Worm (Caenorhabditis elegans): ENCODE measurements around the gene Y54G2A.16.
A peak's percentile ranks its signal among the peaks of the same experiment; 100 is the strongest.

The Y54G2A.16 gene

DNA sequence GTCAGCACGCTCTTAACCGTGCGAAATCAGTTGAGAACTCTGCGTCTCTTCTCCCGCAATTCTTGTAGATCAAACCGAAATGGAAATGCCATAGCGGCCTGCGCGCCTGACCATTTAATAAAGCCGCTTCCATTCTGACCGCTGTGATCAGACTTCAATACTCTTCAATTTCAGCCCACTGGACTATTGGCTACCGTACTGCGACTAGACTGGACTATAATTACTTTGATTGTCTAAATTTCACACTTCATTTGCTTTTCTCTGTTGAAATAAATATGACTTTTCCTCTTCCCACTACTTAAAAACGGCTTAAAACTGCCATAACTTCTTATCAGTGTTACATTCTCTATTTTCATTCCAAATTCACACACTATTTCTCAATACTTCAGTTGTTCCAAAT lies 26.3 kb downstream of the Y54G2A.16 start, which contains the start of gene Y54G2A.7:
Gene Y54G2A.7 (plus strand): TSS at position 301 of the 400 bp plus-strand sequence.
- TF ChIP-seq nhr-237 (tag; optimal IDR thresholded peaks at IDR 0.05) (no peak), ztf-11 (tag; optimal IDR thresholded peaks at IDR 0.05) (no peak), nhr-28 (tag; optimal IDR thresholded peaks at IDR 0.05) (no peak), zip-8 (tag; optimal IDR thresholded peaks at IDR 0.05) (no peak), ces-1 (GFP tag; optimal IDR thresholded peaks at IDR 0.05) (no peak), ceh-43 (GFP tag; optimal IDR thresholded peaks at IDR 0.05) (no peak), cnd-1 (tag; optimal IDR thresholded peaks at IDR 0.05) (no peak), mep-1 (tag; optimal IDR thresholded peaks at IDR 0.05) (no peak), ceh-83 (GFP tag; optimal IDR thresholded peaks at IDR 0.05) (no peak), nhr-76 (tag; optimal IDR thresholded peaks at IDR 0.05) (no peak), sptf-1 (tag; optimal IDR thresholded peaks at IDR 0.05) (no peak), pha-4 (tag; optimal IDR thresholded peaks at IDR 0.05) (no peak), unc-39 (tag; optimal IDR thresholded peaks at IDR 0.05) (no peak), nhr-2 (tag; optimal IDR thresholded peaks at IDR 0.05) (no peak)

ce11 chrIV:2835364-2835763 lies 29.3 kb downstream of the Y54G2A.16 start, which contains the start of gene clec-82:
clec-82 (plus strand) TSS chrIV:2835664.
- TF ChIP-seq bed-3 (GFP tag; optimal IDR thresholded peaks at IDR 0.05) (no peak), nhr-237 (tag; optimal IDR thresholded peaks at IDR 0.05) (no peak), ceh-43 (GFP tag; optimal IDR thresholded peaks at IDR 0.05) (no peak), nhr-28 (tag; optimal IDR thresholded peaks at IDR 0.05) (no peak), ceh-83 (GFP tag; optimal IDR thresholded peaks at IDR 0.05) (no peak), lin-32 (GFP tag; optimal IDR thresholded peaks at IDR 0.05) (no peak), mab-5 (tag; optimal IDR thresholded peaks at IDR 0.05) (no peak), drap-1 (GFP tag; optimal IDR thresholded peaks at IDR 0.05) (no peak)

DNA sequence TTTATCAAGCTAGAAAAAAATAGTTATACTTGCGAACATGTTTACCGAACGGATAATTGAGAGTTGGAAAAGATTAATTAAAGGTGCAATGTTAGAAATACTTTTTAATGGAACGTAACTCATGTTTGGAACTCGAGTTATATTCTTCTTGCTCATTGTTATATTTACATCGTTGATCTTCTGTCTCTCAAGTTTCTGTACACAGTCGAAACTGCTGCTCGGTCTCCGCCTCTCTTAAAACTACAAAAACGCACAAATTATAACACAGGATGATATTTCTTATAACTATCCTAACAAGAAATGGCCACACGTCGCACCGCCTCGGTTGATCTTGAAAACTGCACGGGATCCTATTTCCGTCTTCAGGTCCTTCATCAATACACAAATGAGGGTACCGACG lies 30.1 kb downstream of the Y54G2A.16 start, which contains the start of gene pudl-2:
Gene pudl-2 (plus strand): TSS at position 301 of the 400 bp plus-strand sequence.
- no peak for TF ChIP-seq ham-2 (GFP tag; optimal IDR thresholded peaks at IDR 0.05)
- no peak for TF ChIP-seq ceh-83 (GFP tag; optimal IDR thresholded peaks at IDR 0.05)
- no peak for TF ChIP-seq cnd-1 (tag; optimal IDR thresholded peaks at IDR 0.05)
- TF ChIP-seq mls-2 (tag; optimal IDR thresholded peaks at IDR 0.05) = no peak
- TF ChIP-seq drap-1 (GFP tag; optimal IDR thresholded peaks at IDR 0.05) = no peak
- TF ChIP-seq elt-3 (tag; optimal IDR thresholded peaks at IDR 0.05) = no peak
- TF ChIP-seq snpc-4 (tag; optimal IDR thresholded peaks at IDR 0.05) = no peak

DNA sequence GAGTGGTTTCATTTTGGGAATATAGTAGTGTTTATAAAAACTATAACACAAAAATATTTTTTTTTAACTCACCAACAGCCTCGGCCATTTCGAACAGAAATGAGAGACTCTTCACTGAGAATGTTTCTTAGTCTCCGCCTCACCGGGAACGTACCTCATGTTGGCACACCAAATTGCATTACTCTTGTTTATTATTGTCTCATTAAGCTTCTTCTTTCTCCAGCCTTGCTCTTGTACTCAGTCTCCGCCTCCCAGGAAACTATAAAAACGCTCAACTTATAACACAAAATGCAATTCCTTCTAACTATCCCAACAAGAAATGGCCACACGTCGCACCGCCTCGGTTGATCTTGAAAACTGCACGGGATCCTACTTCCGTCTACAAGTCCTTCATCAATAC lies 32.1 kb downstream of the Y54G2A.16 start, which contains the start of the genes Y54G2A.48 and pudl-1:
Gene Y54G2A.48 (minus strand): TSS at position 101 of the 400 bp plus-strand sequence.
Gene pudl-1 (plus strand): TSS at position 320 of the 400 bp plus-strand sequence.
- TF ChIP-seq nhr-76 (tag; optimal IDR thresholded peaks at IDR 0.05) (no peak), bed-3 (GFP tag; optimal IDR thresholded peaks at IDR 0.05) (no peak), ztf-11 (tag; optimal IDR thresholded peaks at IDR 0.05) (no peak), ceh-43 (GFP tag; optimal IDR thresholded peaks at IDR 0.05) (no peak)

- no peak for TF ChIP-seq nhr-28 (tag; optimal IDR thresholded peaks at IDR 0.05)
- TF ChIP-seq pha-4 (tag; optimal IDR thresholded peaks at IDR 0.05) = no peak
- TF ChIP-seq mep-1 (tag; optimal IDR thresholded peaks at IDR 0.05) = no peak
- no peak for TF ChIP-seq zip-8 (tag; optimal IDR thresholded peaks at IDR 0.05)
- TF ChIP-seq mls-2 (tag; optimal IDR thresholded peaks at IDR 0.05) = no peak
- TF ChIP-seq lsy-2 (tag; optimal IDR thresholded peaks at IDR 0.05) = no peak
- TF ChIP-seq unc-39 (tag; optimal IDR thresholded peaks at IDR 0.05) = no peak
- no peak for TF ChIP-seq hlh-1 (tag; optimal IDR thresholded peaks at IDR 0.05)
- no peak for TF ChIP-seq nhr-76 (tag; optimal IDR thresholded peaks at IDR 0.05)
- no peak for TF ChIP-seq ztf-11 (tag; optimal IDR thresholded peaks at IDR 0.05)
- TF ChIP-seq drap-1 (GFP tag; optimal IDR thresholded peaks at IDR 0.05) = no peak
- no peak for TF ChIP-seq lin-13 (tag; optimal IDR thresholded peaks at IDR 0.05)
- no peak for TF ChIP-seq ceh-43 (GFP tag; optimal IDR thresholded peaks at IDR 0.05)
- no peak for TF ChIP-seq tbx-8 (GFP tag; optimal IDR thresholded peaks at IDR 0.05)
- TF ChIP-seq elt-3 (tag; optimal IDR thresholded peaks at IDR 0.05) = no peak
- TF ChIP-seq ceh-83 (GFP tag; optimal IDR thresholded peaks at IDR 0.05) = no peak
- TF ChIP-seq sptf-1 (tag; optimal IDR thresholded peaks at IDR 0.05) = no peak
- TF ChIP-seq flh-1 (GFP tag; optimal IDR thresholded peaks at IDR 0.05) = no peak
Observed at ce11 chrIV:2826335-2826734, 38.3 kb downstream of the Y54G2A.16 start.

ce11 chrIV:2825460-2826103 lies 39.1 kb downstream of the Y54G2A.16 start:
- TF ChIP-seq unc-62 (GFP tag; optimal IDR thresholded peaks at IDR 0.05) = no peak
- TF ChIP-seq mep-1 (tag; optimal IDR thresholded peaks at IDR 0.05) = no peak
- no peak for TF ChIP-seq ceh-43 (GFP tag; optimal IDR thresholded peaks at IDR 0.05)
- no peak for TF ChIP-seq nhr-12 (tag; optimal IDR thresholded peaks at IDR 0.05)
- TF ChIP-seq ceh-83 (GFP tag; optimal IDR thresholded peaks at IDR 0.05) = peak; percentile 3
- TF ChIP-seq lsy-2 (tag; optimal IDR thresholded peaks at IDR 0.05) = no peak

Measured in whole organism, mixed stage, embryonic.